Worm (Caenorhabditis elegans): ENCODE measurements around the gene Y45F10A.7.

DNA sequence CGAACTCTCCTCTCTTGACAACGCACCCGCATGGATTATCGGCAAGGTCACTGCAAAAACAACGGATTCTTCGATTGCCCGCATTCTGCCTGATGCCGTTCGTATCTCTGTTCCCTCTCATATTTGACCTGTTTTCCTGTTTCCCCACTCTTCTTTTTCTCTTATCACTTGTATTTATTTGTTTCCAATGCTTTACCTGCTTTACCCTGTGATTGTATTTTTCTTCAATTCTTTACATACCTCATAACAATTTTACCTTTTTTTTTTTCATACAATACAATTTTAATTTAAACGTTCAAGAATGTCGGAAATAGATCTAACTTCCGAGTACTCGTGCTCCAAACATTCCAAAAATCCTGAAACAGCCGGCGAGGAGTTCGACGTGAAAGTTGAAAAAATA, 16.6 kb downstream of the Y45F10A.7 start, which contains the start of gene afmd-2:
- TF ChIP-seq hmbx-1 (tag; optimal IDR thresholded peaks at IDR 0.05) (no peak), ceh-13 (GFP tag; optimal IDR thresholded peaks at IDR 0.05) (no peak), ama-1 (optimal IDR thresholded peaks at IDR 0.05) (no peak), hnd-1 (tag; optimal IDR thresholded peaks at IDR 0.05) (no peak), ets-7 (tag; optimal IDR thresholded peaks at IDR 0.05) (no peak), sea-1 (GFP tag; conservative IDR thresholded peaks at IDR 0.05) (no peak), F13C5.2 (tag; optimal IDR thresholded peaks at IDR 0.05) (no peak), ceh-36 (tag; optimal IDR thresholded peaks at IDR 0.05) (no peak)

Data from whole organism, early embryonic.